Worm (Caenorhabditis elegans): ENCODE data around the gene nspg-4.

- TF ChIP-seq dao-5 (tag; optimal IDR thresholded peaks at IDR 0.05), result no peak
- no peak for TF ChIP-seq him-1 (tag; optimal IDR thresholded peaks at IDR 0.05)
Measured at ce11 chrX:3304068-3304467, 46.1 kb downstream of the nspg-4 start, which contains the start of gene F11D5.7.

All from whole organism, L4/young adult.